Fruit fly (Drosophila melanogaster) ovary, adult (tissue): ENCODE data around the gene CG7381.

ENCODE experiments used
- CG17801 ChIP-seq: fragments of 200-800 bp; optimal IDR thresholded peaks from 2 replicates; lab custom pipeline; 2019; ENCODE audit warnings: missing biosample characterization, mild to moderate bottlenecking, missing genetic modification characterization, moderate library complexity; ENCODE audit not compliant: partially characterized antibody

Gene CG7381

dm6 chr3R:12977371-12978050, at the start of gene CG7381, which contains the start of gene CG7091:
TSS of gene CG7381 (minus strand) at chr3R:12977471.
TSS of gene CG7091 (plus strand) at chr3R:12978000.
- TF ChIP-seq CG17801, result no peak

- peak; percentile 18 for TF ChIP-seq CG17801
Measured at dm6 chr3R:13018995-13019394, 41.7 kb upstream of the CG7381 start.

dm6 chr3R:13018284-13018900, 41.1 kb upstream of the CG7381 start:
- no peak for TF ChIP-seq CG17801

dm6 chr3R:13017623-13018036, 40.4 kb upstream of the CG7381 start:
- no peak for TF ChIP-seq CG17801

dm6 chr3R:13015811-13016766, 38.8 kb upstream of the CG7381 start:
- no peak for TF ChIP-seq CG17801

dm6 chr3R:13015402-13015801, 38.1 kb upstream of the CG7381 start:
- TF ChIP-seq CG17801, result no peak

- no peak for TF ChIP-seq CG17801
Measured at dm6 chr3R:13014168-13014881, 37.1 kb upstream of the CG7381 start.

dm6 chr3R:13012990-13013389, 35.7 kb upstream of the CG7381 start:
- no peak for TF ChIP-seq CG17801

- peak; percentile 39 for TF ChIP-seq CG17801
Measured at dm6 chr3R:13012351-13012750, 35.1 kb upstream of the CG7381 start.

dm6 chr3R:13011621-13011963, 34.3 kb upstream of the CG7381 start, which contains the start of gene CtBP:
TSS of gene CtBP (plus strand) at chr3R:13011649.
- no peak for TF ChIP-seq CG17801

- TF ChIP-seq CG17801, result peak; percentile 14
Measured at dm6 chr3R:13010905-13011620, 33.8 kb upstream of the CG7381 start, which contains the start of gene CG8031. TSS of gene CG8031 (minus strand) at chr3R:13011310.

- TF ChIP-seq CG17801, result no peak
Measured at dm6 chr3R:13009595-13009994, 32.3 kb upstream of the CG7381 start, which contains the start of gene CG11656. TSS of gene CG11656 (plus strand) at chr3R:13009895.

dm6 chr3R:12998234-12998591, 20.9 kb upstream of the CG7381 start:
- TF ChIP-seq CG17801, result peak; percentile 17

- no peak for TF ChIP-seq CG17801
Measured at dm6 chr3R:12997550-12998233, 20.4 kb upstream of the CG7381 start, which contains the start of the genes CG17327, CG44194 and CG7518. TSS of gene CG17327 (minus strand) at chr3R:12997726. TSS of gene CG44194 (minus strand) at chr3R:12997726. TSS of gene CG7518 (plus strand) at chr3R:12998089.

- peak; percentile 12 for TF ChIP-seq CG17801
Measured at dm6 chr3R:12995522-12995921, 18.3 kb upstream of the CG7381 start, which contains the start of gene CG7488. TSS of gene CG7488 (plus strand) at chr3R:12995620.
